Fruit fly (Drosophila melanogaster) whole organism, embryonic: ENCODE data around the gene CG8142.

Experiments used
- Ada2b ChIP-seq: fragments of 200-800 bp; sonication (Bioruptor generic); IDR thresholded peaks from 2 replicates; pipeline ENCODE4 v1.3.6; 2022; ENCODE audit warnings: missing biosample characterization, missing genetic modification characterization
- Atf-2 ChIP-seq: fragments of 200-800 bp; sonication (Bioruptor generic); optimal IDR thresholded peaks from 2 replicates; lab custom pipeline; 2016; ENCODE audit warnings: missing biosample characterization, missing genetic modification characterization
- CG1024 ChIP-seq: fragments of 200-800 bp; sonication (Bioruptor generic); IDR thresholded peaks from 2 replicates; pipeline ENCODE4 v1.3.6; 2022; ENCODE audit warnings: missing biosample characterization, missing genetic modification characterization
- CG11398 ChIP-seq: fragments of 200-800 bp; sonication (Bioruptor generic); optimal IDR thresholded peaks from 2 replicates; lab custom pipeline; 2016; ENCODE audit warnings: missing biosample characterization, missing genetic modification characterization
- CG11456 ChIP-seq: fragments of 200-800 bp; sonication (Bioruptor generic); IDR thresholded peaks from 3 replicates; pipeline ENCODE4 v1.3.6; 2022; ENCODE audit warnings: missing biosample characterization, missing genetic modification characterization
- CG11560 ChIP-seq: fragments of 200-800 bp; sonication (Bioruptor generic); IDR thresholded peaks from 3 replicates; pipeline ENCODE4 v1.3.6; 2022; ENCODE audit warnings: missing biosample characterization, missing genetic modification characterization
- CG12071 ChIP-seq: fragments of 200-800 bp; sonication (Bioruptor generic); optimal IDR thresholded peaks from 3 replicates; lab custom pipeline; 2018; ENCODE audit warnings: missing biosample characterization, mild to moderate bottlenecking, missing genetic modification characterization
- CG12659 ChIP-seq: fragments of 200-800 bp; sonication (Bioruptor generic); optimal IDR thresholded peaks from 3 replicates; lab custom pipeline; 2017; ENCODE audit warnings: mild to moderate bottlenecking, missing biosample characterization, missing genetic modification reagents, missing genetic modification characterization
- CG12942 ChIP-seq: fragments of 200-800 bp; sonication (Bioruptor generic); optimal IDR thresholded peaks from 3 replicates; lab custom pipeline; 2016; ENCODE audit warnings: missing biosample characterization, missing genetic modification characterization
- CG13775 ChIP-seq: fragments of 200-800 bp; sonication (Bioruptor generic); optimal IDR thresholded peaks from 3 replicates; lab custom pipeline; 2017; ENCODE audit warnings: missing biosample characterization, mild to moderate bottlenecking, missing genetic modification characterization
- CG15269 ChIP-seq: fragments of 200-800 bp; sonication (Bioruptor generic); optimal IDR thresholded peaks from 2 replicates; lab custom pipeline; 2018; ENCODE audit warnings: missing biosample characterization, mild to moderate bottlenecking, missing genetic modification characterization, moderate library complexity
- CG15479 ChIP-seq: fragments of 200-800 bp; sonication (Bioruptor generic); optimal IDR thresholded peaks from 3 replicates; lab custom pipeline; 2019; ENCODE audit warnings: missing biosample characterization, mild to moderate bottlenecking, missing genetic modification characterization, moderate library complexity
- CG16863 ChIP-seq: fragments of 200-800 bp; sonication (Bioruptor generic); optimal IDR thresholded peaks from 3 replicates; lab custom pipeline; 2016; ENCODE audit warnings: missing biosample characterization, missing genetic modification characterization
- CG2678 ChIP-seq: fragments of 200-800 bp; sonication (Bioruptor generic); optimal IDR thresholded peaks from 3 replicates; lab custom pipeline; 2019; ENCODE audit warnings: missing biosample characterization, mild to moderate bottlenecking, missing genetic modification characterization, moderate library complexity
- CG4730 ChIP-seq: fragments of 200-800 bp; sonication (Bioruptor generic); IDR thresholded peaks from 2 replicates; pipeline ENCODE4 v1.3.6; 2022; ENCODE audit warnings: missing biosample characterization, missing genetic modification characterization
- CG7839 ChIP-seq: fragments of 200-800 bp; sonication (Bioruptor generic); optimal IDR thresholded peaks from 3 replicates; lab custom pipeline; 2018; ENCODE audit warnings: missing biosample characterization, mild to moderate bottlenecking, missing genetic modification characterization, moderate library complexity
- CG9215 ChIP-seq: fragments of 200-800 bp; sonication (Bioruptor generic); IDR thresholded peaks from 2 replicates; pipeline ENCODE4 v1.3.6; 2022; ENCODE audit warnings: missing biosample characterization, missing genetic modification characterization
- CG9609 ChIP-seq: fragments of 200-800 bp; sonication (Bioruptor generic); optimal IDR thresholded peaks from 3 replicates; lab custom pipeline; 2016; ENCODE audit warnings: missing biosample characterization, missing genetic modification characterization
- CHES-1-like ChIP-seq: fragments of 200-800 bp; sonication (Bioruptor generic); optimal IDR thresholded peaks from 2 replicates; lab custom pipeline; 2016; ENCODE audit warnings: missing biosample characterization, missing genetic modification characterization
- Deaf1 ChIP-seq: fragments of 200-800 bp; optimal IDR thresholded peaks from 3 replicates; lab custom pipeline; 2019; ENCODE audit warnings: missing biosample characterization, mild to moderate bottlenecking, missing genetic modification characterization, moderate library complexity
- Dip3 ChIP-seq: fragments of 200-800 bp; sonication (Bioruptor generic); optimal IDR thresholded peaks from 3 replicates; lab custom pipeline; 2016; ENCODE audit warnings: missing biosample characterization, missing genetic modification characterization
- H15 ChIP-seq: fragments of 200-800 bp; sonication (Bioruptor generic); IDR thresholded peaks from 3 replicates; pipeline ENCODE4 v1.3.6; 2022; ENCODE audit warnings: missing biosample characterization, missing genetic modification characterization
- HHEX ChIP-seq: fragments of 200-800 bp; sonication (Bioruptor generic); optimal IDR thresholded peaks from 3 replicates; lab custom pipeline; 2017; ENCODE audit warnings: missing biosample characterization, mild to moderate bottlenecking, missing genetic modification characterization, missing genetic modification reagents
- Lim3 ChIP-seq: fragments of 200-800 bp; sonication (Bioruptor generic); IDR thresholded peaks from 2 replicates; pipeline ENCODE4 v1.3.6; 2022; ENCODE audit warnings: missing biosample characterization, missing genetic modification characterization
- MBD-R2 ChIP-seq: fragments of 200-800 bp; sonication (Bioruptor generic); IDR thresholded peaks from 2 replicates; pipeline ENCODE4 v1.3.6; 2022; ENCODE audit warnings: missing biosample characterization, missing genetic modification characterization
- NC2β ChIP-seq: fragments of 200-800 bp; sonication (Bioruptor generic); optimal IDR thresholded peaks from 2 replicates; lab custom pipeline; 2016; ENCODE audit warnings: missing biosample characterization, missing genetic modification characterization
- Oaz ChIP-seq: fragments of 200-800 bp; sonication (Bioruptor generic); IDR thresholded peaks from 2 replicates; pipeline ENCODE4 v1.3.6; 2022; ENCODE audit warnings: missing biosample characterization, missing genetic modification characterization
- Six4 ChIP-seq: fragments of 200-800 bp; sonication (Bioruptor generic); optimal IDR thresholded peaks from 2 replicates; lab custom pipeline; 2016; ENCODE audit warnings: missing biosample characterization, missing genetic modification characterization
- Stat92E ChIP-seq, 3 experiments: fragments of >200 bp in 2 of 3; fragments of 200-800 bp in 1 of 3; sonication (Bioruptor generic) in 1 of 3; optimal IDR thresholded peaks; 2 replicates each; lab custom pipeline; 2017 to 2019; ENCODE audit warnings: missing biosample characterization in 3 of 3, missing genetic modification characterization in 3 of 3, mild to moderate bottlenecking in 1 of 3, moderate library complexity in 1 of 3
- Usf ChIP-seq: fragments of 200-800 bp; sonication (Bioruptor generic); optimal IDR thresholded peaks from 2 replicates; lab custom pipeline; 2017; ENCODE audit warnings: missing genotype, missing biosample characterization, missing genetic modification characterization
- aop ChIP-seq: fragments of 200-800 bp; sonication (Bioruptor generic); IDR thresholded peaks from 2 replicates; pipeline ENCODE4 v1.3.6; 2022; ENCODE audit warnings: missing biosample characterization, missing genetic modification characterization
- bigmax ChIP-seq: fragments of 200-800 bp; sonication (Bioruptor generic); optimal IDR thresholded peaks from 2 replicates; lab custom pipeline; 2018; ENCODE audit warnings: missing biosample characterization, mild to moderate bottlenecking, missing genetic modification characterization
- bowl ChIP-seq: fragments of 200-800 bp; sonication (Bioruptor generic); IDR thresholded peaks from 2 replicates; pipeline ENCODE4 v1.3.6; 2022; ENCODE audit warnings: missing biosample characterization, missing genetic modification characterization
- chinmo ChIP-seq: fragments of 200-800 bp; sonication (Bioruptor generic); IDR thresholded peaks from 4 replicates; pipeline ENCODE4 v1.3.6; 2022; ENCODE audit warnings: missing biosample characterization, missing genetic modification characterization; ENCODE audit not compliant: partially characterized antibody
- dan ChIP-seq: fragments of 200-800 bp; sonication (Bioruptor generic); IDR thresholded peaks from 2 replicates; pipeline ENCODE4 v1.3.6; 2022; ENCODE audit warnings: missing biosample characterization, missing genetic modification characterization
- dm ChIP-seq: fragments of 200-800 bp; sonication (Bioruptor generic); optimal IDR thresholded peaks from 3 replicates; lab custom pipeline; 2016; ENCODE audit warnings: missing biosample characterization, missing genetic modification characterization
- dmrt11E ChIP-seq: fragments of 200-800 bp; sonication (Bioruptor generic); optimal IDR thresholded peaks from 3 replicates; lab custom pipeline; 2018; ENCODE audit warnings: missing biosample characterization, mild to moderate bottlenecking, missing genetic modification characterization, moderate library complexity
- ftz-f1 ChIP-seq: fragments of 200-800 bp; sonication (Bioruptor generic); optimal IDR thresholded peaks from 2 replicates; lab custom pipeline; 2016; ENCODE audit warnings: missing biosample characterization, missing genetic modification characterization
- gcm2 ChIP-seq: fragments of 200-800 bp; sonication (Bioruptor generic); optimal IDR thresholded peaks from 2 replicates; lab custom pipeline; 2016; ENCODE audit warnings: missing biosample characterization, missing genetic modification characterization
- gfzf ChIP-seq: fragments of 200-800 bp; sonication (Bioruptor generic); optimal IDR thresholded peaks from 2 replicates; lab custom pipeline; 2016; ENCODE audit warnings: missing biosample characterization, mild to moderate bottlenecking, missing genetic modification characterization, moderate library complexity
- gt ChIP-seq: fragments of 200-800 bp; sonication (Bioruptor generic); IDR thresholded peaks from 2 replicates; pipeline ENCODE4 v1.3.6; 2022; ENCODE audit warnings: missing biosample characterization, missing genetic modification characterization
- hb ChIP-seq: fragments of 200-800 bp; sonication (Bioruptor generic); IDR thresholded peaks from 3 replicates; pipeline ENCODE4 v1.3.6; 2022; ENCODE audit warnings: missing biosample characterization, missing genetic modification characterization; ENCODE audit not compliant: partially characterized antibody
- jumu ChIP-seq: fragments of 200-800 bp; sonication (Bioruptor generic); optimal IDR thresholded peaks from 3 replicates; lab custom pipeline; 2016; ENCODE audit warnings: missing biosample characterization, missing genetic modification characterization
- ken ChIP-seq: fragments of 200-800 bp; sonication (Bioruptor generic); IDR thresholded peaks from 3 replicates; pipeline ENCODE4 v1.3.6; 2022; ENCODE audit warnings: missing biosample characterization, missing genetic modification characterization
- kni ChIP-seq: fragments of 200-800 bp; sonication (Bioruptor generic); optimal IDR thresholded peaks from 3 replicates; lab custom pipeline; 2017; ENCODE audit warnings: mild to moderate bottlenecking, missing biosample characterization, missing genetic modification reagents, missing genetic modification characterization
- lbe ChIP-seq: fragments of 200-800 bp; sonication (Bioruptor generic); optimal IDR thresholded peaks from 2 replicates; lab custom pipeline; 2016; ENCODE audit warnings: missing biosample characterization, mild to moderate bottlenecking, missing genetic modification characterization
- luna ChIP-seq: fragments of 200-800 bp; sonication (Bioruptor generic); optimal IDR thresholded peaks from 2 replicates; lab custom pipeline; 2016; ENCODE audit warnings: missing biosample characterization, missing genetic modification characterization
- pho ChIP-seq: fragments of 200-800 bp; sonication (Bioruptor generic); optimal IDR thresholded peaks from 2 replicates; lab custom pipeline; 2016; ENCODE audit warnings: missing biosample characterization, missing genetic modification characterization
- stc ChIP-seq: fragments of 200-800 bp; sonication (Bioruptor generic); IDR thresholded peaks from 2 replicates; pipeline ENCODE4 v1.3.6; 2022; ENCODE audit warnings: missing biosample characterization, missing genetic modification characterization
- tgo ChIP-seq: fragments of 200-800 bp; sonication (Bioruptor generic); IDR thresholded peaks from 3 replicates; pipeline ENCODE4 v1.3.6; 2022; ENCODE audit warnings: missing biosample characterization, missing genetic modification characterization

Gene CG8142

dm6 chrX:17880269-17880889, 35.9 kb upstream of the CG8142 start (continued):
- TF ChIP-seq bigmax (GFP tag; lab: Kevin White, UChicago): peak; percentile 37
- TF ChIP-seq CG9215 (GFP tag; lab: Robert Waterston, UW): peak; percentile 94
- peak; percentile 97 for TF ChIP-seq CG15269
- TF ChIP-seq CG11456 (GFP tag; lab: Robert Waterston, UW): peak; percentile 98
- no peak for TF ChIP-seq gfzf (GFP tag; lab: Kevin White, UChicago)
- TF ChIP-seq MBD-R2: peak; percentile 85
- TF ChIP-seq CG4730 (GFP tag; lab: Robert Waterston, UW): peak; percentile 94
- peak; percentile 90 for TF ChIP-seq dm (GFP tag; lab: Kevin White, UChicago)
- TF ChIP-seq hb (GFP tag; lab: Robert Waterston, UW): no peak
- TF ChIP-seq CG12071 (GFP tag; lab: Kevin White, UChicago): peak; percentile 95
- peak; percentile 95 for TF ChIP-seq tgo (GFP tag; lab: Robert Waterston, UW)
- peak; percentile 45; the same call in 1 of the 2 replicates for TF ChIP-seq dan (GFP tag; lab: Robert Waterston, UW)
- peak; percentile 79 for TF ChIP-seq gt (GFP tag; lab: Robert Waterston, UW)
- TF ChIP-seq kni: peak; percentile 62
- TF ChIP-seq CG2678 (tag; lab: Kevin White, UChicago): peak; percentile 96
- peak; percentile 93 for TF ChIP-seq H15 (GFP tag; lab: Robert Waterston, UW)
- peak; percentile 86 for TF ChIP-seq Oaz
- peak; percentile 87 for TF ChIP-seq CG11398 (GFP tag; lab: Kevin White, UChicago)
- TF ChIP-seq pho: peak; percentile 96
- TF ChIP-seq CG12659: peak; percentile 96
- peak; percentile 97 for TF ChIP-seq Dip3
- peak; percentile 88 for TF ChIP-seq CG13775 (GFP tag; lab: Kevin White, UChicago)
- peak; percentile 91 for TF ChIP-seq Usf (GFP tag; lab: Kevin White, UChicago)
- TF ChIP-seq lbe (GFP tag; lab: Kevin White, UChicago): peak; percentile 95
- TF ChIP-seq gcm2 (GFP tag; lab: Kevin White, UChicago): peak; percentile 92
- TF ChIP-seq CG7839 (tag; lab: Kevin White, UChicago): peak; percentile 97
- TF ChIP-seq Lim3 (GFP tag; lab: Robert Waterston, UW): peak; percentile 87
- peak; percentile 91 for TF ChIP-seq HHEX (GFP tag; lab: Kevin White, UChicago)
- peak; percentile 93 for TF ChIP-seq luna
- TF ChIP-seq CG1024 (GFP tag; lab: Robert Waterston, UW): peak; percentile 87
- TF ChIP-seq ftz-f1 (GFP tag; lab: Kevin White, UChicago): peak; percentile 66
- peak; percentile 97 for TF ChIP-seq jumu (GFP tag; lab: Kevin White, UChicago)
- TF ChIP-seq Atf-2 (GFP tag; lab: Kevin White, UChicago): peak; percentile 92
- peak; percentile 89 for TF ChIP-seq CG11560 (tag; lab: Robert Waterston, UW)
- peak; percentile 75 for TF ChIP-seq dmrt11E (tag; lab: Kevin White, UChicago)
- peak; percentile 84 for TF ChIP-seq aop
- TF ChIP-seq CG12942: peak; percentile 93
- TF ChIP-seq chinmo: 0 out of 4 replicates have a peak, but pooled peaks have one; percentile 30
- peak; percentile 95 for TF ChIP-seq CHES-1-like (GFP tag; lab: Kevin White, UChicago)
- TF ChIP-seq bowl: peak; percentile 86
- peak in 1 of 3 experiments; percentile 84 for TF ChIP-seq Stat92E (GFP tag; optimal IDR thresholded peaks at IDR 0.05; lab: Kevin White, UChicago)
- peak; percentile 93 for TF ChIP-seq stc
- TF ChIP-seq Six4 (GFP tag; lab: Kevin White, UChicago): peak; percentile 84
- TF ChIP-seq CG16863 (GFP tag; lab: Kevin White, UChicago): peak; percentile 95
- peak; percentile 97 for TF ChIP-seq ken (GFP tag; lab: Robert Waterston, UW)
- TF ChIP-seq NC2β: peak; percentile 87
- TF ChIP-seq Ada2b (GFP tag; lab: Robert Waterston, UW): peak; percentile 95
- TF ChIP-seq Deaf1 (tag; lab: Kevin White, UChicago): peak; percentile 69
- TF ChIP-seq CG9609 (GFP tag; lab: Kevin White, UChicago): peak; percentile 95
- TF ChIP-seq CG15479 (GFP tag; lab: Kevin White, UChicago): no peak
